Worm (Caenorhabditis elegans) whole organism, young adult: ENCODE measurements around the gene tat-3.

ENCODE experiments used
- B0019.2 ChIP-seq: fragments of 200-800 bp; sonication (Bioruptor generic); conservative IDR thresholded peaks from 2 replicates; pipeline ENCODE4 v1.3.6; 2022; ENCODE audit warnings: missing genetic modification reagents, missing genetic modification characterization, missing compliant biosample characterization
- B0035.1 ChIP-seq: sonication (generic microtip); optimal IDR thresholded peaks from 2 replicates; lab custom pipeline; 2016; ENCODE audit warnings: missing genetic modification characterization, mild to moderate bottlenecking, missing compliant biosample characterization, missing genotype, missing genetic modification reagents
- B0336.3 ChIP-seq: fragments of 200-800 bp; sonication (Bioruptor generic); IDR thresholded peaks from 2 replicates; pipeline ENCODE4 v1.3.6; 2022; ENCODE audit warnings: missing genetic modification characterization, missing compliant biosample characterization
- C06A6.2 ChIP-seq: fragments of 200-800 bp; sonication (Bioruptor generic); conservative IDR thresholded peaks from 2 replicates; pipeline ENCODE4 v1.3.6; 2022; ENCODE audit warnings: missing genetic modification characterization, missing compliant biosample characterization
- D2030.7 ChIP-seq: fragments of 200-800 bp; sonication (Bioruptor generic); IDR thresholded peaks from 2 replicates; pipeline ENCODE4 v1.3.6; 2022; ENCODE audit warnings: missing genetic modification reagents, missing genetic modification characterization, missing compliant biosample characterization
- F37B4.10 ChIP-seq: fragments of 200-800 bp; sonication (Bioruptor generic); IDR thresholded peaks from 2 replicates; pipeline ENCODE4 v1.3.6; 2022; ENCODE audit warnings: missing genetic modification characterization, missing compliant biosample characterization
- F39B2.1 ChIP-seq: fragments of 200-800 bp; sonication (Bioruptor generic); IDR thresholded peaks from 2 replicates; pipeline ENCODE4 v1.3.6; 2022; ENCODE audit warnings: missing genetic modification reagents, missing genetic modification characterization, missing compliant biosample characterization
- F57C9.4 ChIP-seq: sonication (generic microtip); optimal IDR thresholded peaks from 2 replicates; lab custom pipeline; 2017; ENCODE audit warnings: mild to moderate bottlenecking, missing genetic modification characterization, missing compliant biosample characterization
- T07F8.4 ChIP-seq: sonication (generic microtip); optimal IDR thresholded peaks from 2 replicates; lab custom pipeline; 2016; ENCODE audit warnings: mild to moderate bottlenecking, missing genetic modification characterization, moderate library complexity, missing compliant biosample characterization
- T26A5.8 ChIP-seq: sonication (generic microtip); optimal IDR thresholded peaks from 2 replicates; lab custom pipeline; 2016; ENCODE audit warnings: missing genetic modification characterization, missing compliant biosample characterization
- Y53F4B.3 ChIP-seq: fragments of 200-800 bp; sonication (Bioruptor generic); IDR thresholded peaks from 2 replicates; pipeline ENCODE4 v1.3.6; 2022; ENCODE audit warnings: missing genetic modification reagents, missing genetic modification characterization, missing compliant biosample characterization
- Y56A3A.18 ChIP-seq: fragments of 200-800 bp; sonication (Bioruptor generic); IDR thresholded peaks from 2 replicates; pipeline ENCODE4 v1.3.6; 2022; ENCODE audit warnings: missing genetic modification reagents, missing genetic modification characterization, missing compliant biosample characterization
- akir-1 ChIP-seq: fragments of 200-800 bp; sonication (Bioruptor generic); optimal IDR thresholded peaks from 2 replicates; lab custom pipeline; 2018; ENCODE audit warnings: mild to moderate bottlenecking, missing genetic modification characterization, moderate library complexity, missing compliant biosample characterization
- ama-1 ChIP-seq, 3 experiments: fragments of 150-350 bp in 1 of 3; sonication (generic microtip) in 2 of 3; optimal IDR thresholded peaks; 2 replicates each; lab custom pipeline; 2014 to 2018; ENCODE audit warnings: missing biosample characterization in 2 of 3, missing genetic modification characterization in 2 of 3, missing genetic modification reagents in 2 of 3
- athp-1 ChIP-seq: sonication (generic microtip); optimal IDR thresholded peaks from 2 replicates; lab custom pipeline; 2017; ENCODE audit warnings: mild to moderate bottlenecking, missing genetic modification characterization, missing compliant biosample characterization
- attf-5 ChIP-seq: fragments of 200-800 bp; sonication (Bioruptor generic); optimal IDR thresholded peaks from 2 replicates; lab custom pipeline; 2018; ENCODE audit warnings: mild to moderate bottlenecking, missing genetic modification characterization, missing compliant biosample characterization
- bed-1 ChIP-seq: fragments of 200-800 bp; sonication (Bioruptor generic); IDR thresholded peaks from 2 replicates; pipeline ENCODE4 v1.3.6; 2022; ENCODE audit warnings: missing genetic modification reagents, missing genetic modification characterization, missing compliant biosample characterization
- bed-2 ChIP-seq: fragments of 200-800 bp; sonication (Bioruptor generic); IDR thresholded peaks from 2 replicates; pipeline ENCODE4 v1.3.6; 2022; ENCODE audit warnings: missing genetic modification reagents, missing genetic modification characterization, missing compliant biosample characterization
- ccch-3 ChIP-seq: fragments of 200-800 bp; sonication (Bioruptor generic); optimal IDR thresholded peaks from 2 replicates; lab custom pipeline; 2018; ENCODE audit warnings: mild to moderate bottlenecking, missing genetic modification characterization, missing compliant biosample characterization
- cebp-2 ChIP-seq: fragments of 200-800 bp; sonication (Bioruptor generic); IDR thresholded peaks from 2 replicates; pipeline ENCODE4 v1.3.6; 2022; ENCODE audit warnings: missing genetic modification characterization, missing compliant biosample characterization
- ceh-27 ChIP-seq: fragments of 200-800 bp; sonication (Bioruptor generic); optimal IDR thresholded peaks from 2 replicates; lab custom pipeline; 2018; ENCODE audit warnings: mild to moderate bottlenecking, missing genetic modification characterization, moderate library complexity, missing compliant biosample characterization
- ceh-58 ChIP-seq: fragments of 200-800 bp; sonication (Bioruptor generic); IDR thresholded peaks from 2 replicates; pipeline ENCODE4 v1.3.6; 2022; ENCODE audit warnings: missing genetic modification characterization, missing compliant biosample characterization
- die-1 ChIP-seq: sonication (generic microtip); optimal IDR thresholded peaks from 2 replicates; lab custom pipeline; 2016; ENCODE audit warnings: missing genotype, mild to moderate bottlenecking, missing genetic modification characterization, missing compliant biosample characterization
- dpff-1 ChIP-seq: sonication (generic microtip); optimal IDR thresholded peaks from 2 replicates; lab custom pipeline; 2017; ENCODE audit warnings: mild to moderate bottlenecking, missing genetic modification characterization, missing compliant biosample characterization
- dpl-1 ChIP-seq: fragments of 150-350 bp; optimal IDR thresholded peaks from 2 replicates; lab custom pipeline; 2014; ENCODE audit warnings: missing biosample characterization, missing genetic modification reagents, missing genetic modification characterization
- ekl-4 ChIP-seq: fragments of 200-800 bp; sonication (Bioruptor generic); IDR thresholded peaks from 2 replicates; pipeline ENCODE4 v1.3.6; 2022; ENCODE audit warnings: missing genetic modification reagents, missing genetic modification characterization, missing compliant biosample characterization
- fkh-3 ChIP-seq: sonication (generic microtip); optimal IDR thresholded peaks from 2 replicates; lab custom pipeline; 2016; ENCODE audit warnings: mild to moderate bottlenecking, missing genetic modification characterization, missing compliant biosample characterization
- hlh-12 ChIP-seq: sonication (generic microtip); optimal IDR thresholded peaks from 2 replicates; lab custom pipeline; 2016; ENCODE audit warnings: missing genetic modification characterization, missing compliant biosample characterization
- hlh-26 ChIP-seq: fragments of 200-800 bp; sonication (Bioruptor generic); conservative IDR thresholded peaks from 2 replicates; pipeline ENCODE4 v1.3.6; 2022; ENCODE audit warnings: missing genetic modification reagents, missing genetic modification characterization, missing compliant biosample characterization
- lag-1 ChIP-seq: fragments of 200-800 bp; sonication (Bioruptor generic); IDR thresholded peaks from 2 replicates; pipeline ENCODE4 v1.3.6; 2022; ENCODE audit warnings: missing genetic modification reagents, missing genetic modification characterization, missing compliant biosample characterization
- let-526 ChIP-seq: fragments of 200-800 bp; sonication (Bioruptor generic); IDR thresholded peaks from 2 replicates; pipeline ENCODE4 v1.3.6; 2022; ENCODE audit warnings: missing genetic modification reagents, missing genetic modification characterization, missing compliant biosample characterization
- lin-35 ChIP-seq, 3 experiments: fragments of 150-350 bp in 2 of 3; sonication (generic microtip) in 1 of 3; optimal IDR thresholded peaks; 2 replicates each; lab custom pipeline; 2014 to 2018; ENCODE audit warnings: missing biosample characterization in 3 of 3, missing genetic modification characterization in 3 of 3, missing genetic modification reagents in 3 of 3
- lir-1 ChIP-seq: fragments of 200-800 bp; sonication (Bioruptor generic); conservative IDR thresholded peaks from 2 replicates; pipeline ENCODE4 v1.3.6; 2022; ENCODE audit warnings: missing genetic modification reagents, missing genetic modification characterization, missing compliant biosample characterization
- madf-10 ChIP-seq: sonication (generic microtip); optimal IDR thresholded peaks from 2 replicates; lab custom pipeline; 2016; ENCODE audit warnings: mild to moderate bottlenecking, missing genetic modification characterization, missing compliant biosample characterization
- madf-3 ChIP-seq: fragments of 200-800 bp; sonication (Bioruptor generic); IDR thresholded peaks from 2 replicates; pipeline ENCODE4 v1.3.6; 2022; ENCODE audit warnings: missing genetic modification reagents, missing genetic modification characterization, missing compliant biosample characterization
- madf-8 ChIP-seq: fragments of 200-800 bp; sonication (Bioruptor generic); conservative IDR thresholded peaks from 2 replicates; pipeline ENCODE4 v1.3.6; 2022; ENCODE audit warnings: missing genetic modification reagents, missing genetic modification characterization, missing compliant biosample characterization
- mcd-1 ChIP-seq: fragments of 200-800 bp; sonication (Bioruptor generic); IDR thresholded peaks from 2 replicates; pipeline ENCODE4 v1.3.6; 2022; ENCODE audit warnings: missing genetic modification reagents, missing genetic modification characterization, missing compliant biosample characterization
- mes-4 ChIP-seq: sonication (generic microtip); optimal IDR thresholded peaks from 2 replicates; lab custom pipeline; 2016; ENCODE audit warnings: missing genotype, missing genetic modification characterization, missing compliant biosample characterization
- mxl-1 ChIP-seq: sonication (generic microtip); optimal IDR thresholded peaks from 2 replicates; lab custom pipeline; 2016; ENCODE audit warnings: missing genetic modification characterization, missing compliant biosample characterization
- nhr-90 ChIP-seq: sonication (generic microtip); optimal IDR thresholded peaks from 2 replicates; lab custom pipeline; 2016; ENCODE audit warnings: missing genotype, mild to moderate bottlenecking, missing genetic modification characterization, missing compliant biosample characterization
- repo-1 ChIP-seq: sonication (generic microtip); optimal IDR thresholded peaks from 2 replicates; lab custom pipeline; 2017; ENCODE audit warnings: mild to moderate bottlenecking, missing genetic modification characterization, missing compliant biosample characterization
- snpc-1.3 ChIP-seq: sonication (generic microtip); optimal IDR thresholded peaks from 2 replicates; lab custom pipeline; 2017; ENCODE audit warnings: missing genetic modification characterization, mild to moderate bottlenecking, missing compliant biosample characterization, antibody characterized with exemption, moderate library complexity, missing genotype, missing genetic modification reagents; ENCODE audit not compliant: insufficient read depth
- sptf-2 ChIP-seq: fragments of 200-800 bp; sonication (Bioruptor generic); optimal IDR thresholded peaks from 2 replicates; lab custom pipeline; 2018; ENCODE audit warnings: mild to moderate bottlenecking, missing genetic modification characterization, missing compliant biosample characterization
- tbx-9 ChIP-seq: sonication (generic microtip); optimal IDR thresholded peaks from 2 replicates; lab custom pipeline; 2016; ENCODE audit warnings: borderline replicate concordance, missing genetic modification characterization, inconsistent platforms, missing compliant biosample characterization
- unc-62 ChIP-seq: fragments of 150-350 bp; optimal IDR thresholded peaks from 2 replicates; lab custom pipeline; 2014; ENCODE audit warnings: missing biosample characterization, missing genetic modification reagents, missing genetic modification characterization
- xnd-1 ChIP-seq: sonication (generic microtip); optimal IDR thresholded peaks from 2 replicates; lab custom pipeline; 2016; ENCODE audit warnings: missing genotype, missing genetic modification reagents, missing genetic modification characterization, missing compliant biosample characterization
- zfh-2 ChIP-seq: fragments of 200-800 bp; sonication (Bioruptor generic); conservative IDR thresholded peaks from 2 replicates; pipeline ENCODE4 v1.3.6; 2022; ENCODE audit warnings: missing genetic modification reagents, missing genetic modification characterization, missing compliant biosample characterization
- ztf-18 ChIP-seq: sonication (generic microtip); optimal IDR thresholded peaks from 2 replicates; lab custom pipeline; 2016; ENCODE audit warnings: missing genotype, mild to moderate bottlenecking, missing genetic modification characterization, missing compliant biosample characterization
- ztf-26 ChIP-seq: sonication (generic microtip); optimal IDR thresholded peaks from 2 replicates; lab custom pipeline; 2017; ENCODE audit warnings: missing genetic modification characterization, missing compliant biosample characterization
- ztf-6 ChIP-seq: fragments of 200-800 bp; sonication (Bioruptor generic); IDR thresholded peaks from 2 replicates; pipeline ENCODE4 v1.3.6; 2022; ENCODE audit warnings: missing genetic modification reagents, missing genetic modification characterization, missing compliant biosample characterization

tat-3 gene

DNA sequence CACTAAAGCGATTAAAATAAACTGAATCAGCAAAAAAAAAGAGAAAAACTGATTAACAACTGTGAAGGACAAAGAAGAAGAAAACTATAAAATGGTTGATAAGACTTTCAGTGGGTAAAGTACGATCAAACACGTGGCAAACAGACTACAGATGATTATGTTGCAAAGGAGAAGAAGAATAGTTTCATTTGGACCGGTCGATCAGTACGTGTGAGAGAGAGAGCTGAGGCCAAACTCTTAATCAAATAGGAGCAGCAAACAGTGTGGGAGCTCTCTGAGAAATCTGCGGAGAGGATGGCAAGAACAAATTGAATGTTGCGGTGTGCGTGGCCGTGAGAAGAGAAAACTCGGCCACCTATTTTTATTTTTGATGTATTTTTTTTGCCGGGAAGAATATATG lies 11.4 kb downstream of the tat-3 start:
- TF ChIP-seq xnd-1 (no peak), dpl-1 (GFP tag; lab: Kevin White, UChicago) (no peak), hlh-26 (GFP tag; lab: Robert Waterston, UW) (no peak), akir-1 (no peak), nhr-90 (tag; lab: Kevin White, UChicago) (no peak), madf-10 (tag; lab: Kevin White, UChicago) (no peak), madf-3 (GFP tag; lab: Robert Waterston, UW) (no peak), lir-1 (GFP tag; lab: Robert Waterston, UW) (no peak), bed-1 (GFP tag; lab: Robert Waterston, UW) (no peak), F57C9.4 (tag; lab: Kevin White, UChicago) (no peak), lag-1 (GFP tag; lab: Robert Waterston, UW) (no peak), repo-1 (tag; lab: Kevin White, UChicago) (no peak), ztf-6 (GFP tag; lab: Robert Waterston, UW) (no peak), die-1 (tag; lab: Kevin White, UChicago) (no peak), cebp-2 (GFP tag; lab: Robert Waterston, UW) (0 out of 2 replicates have a peak, but pooled peaks have one; percentile 66), athp-1 (no peak), C06A6.2 (GFP tag; lab: Robert Waterston, UW) (no peak), dpff-1 (tag; lab: Kevin White, UChicago) (no peak), B0019.2 (GFP tag; lab: Robert Waterston, UW) (no peak), T07F8.4 (no peak), D2030.7 (GFP tag; lab: Robert Waterston, UW) (no peak), ztf-18 (tag; lab: Kevin White, UChicago) (no peak), F39B2.1 (GFP tag; lab: Robert Waterston, UW) (no peak), mxl-1 (tag; lab: Kevin White, UChicago) (no peak), tbx-9 (no peak), ceh-58 (GFP tag; lab: Robert Waterston, UW) (no peak), ceh-27 (GFP tag; lab: Kevin White, UChicago) (no peak), fkh-3 (tag; lab: Kevin White, UChicago) (no peak), T26A5.8 (no peak), bed-2 (GFP tag; lab: Robert Waterston, UW) (no peak), sptf-2 (GFP tag; lab: Kevin White, UChicago) (no peak), ccch-3 (no peak), hlh-12 (no peak), ztf-26 (tag; lab: Kevin White, UChicago) (peak; percentile 23), ama-1 (optimal IDR thresholded peaks at IDR 0.05; lab: Kevin White, UChicago) (peak; percentile 52), ama-1 (GFP tag; optimal IDR thresholded peaks at IDR 0.05; lab: Kevin White, UChicago) (no peak), B0035.1 (tag; lab: Kevin White, UChicago) (no peak), mcd-1 (0 out of 2 replicates have a peak, but pooled peaks have one; percentile 20), ekl-4 (GFP tag; lab: Robert Waterston, UW) (0 out of 2 replicates have a peak, but pooled peaks have one; percentile 22), mes-4 (tag; lab: Kevin White, UChicago) (no peak), B0336.3 (no peak), Y53F4B.3 (GFP tag; lab: Robert Waterston, UW) (no peak), attf-5 (GFP tag; lab: Kevin White, UChicago) (no peak), F37B4.10 (GFP tag; lab: Robert Waterston, UW) (no peak), let-526 (GFP tag; lab: Robert Waterston, UW) (no peak), Y56A3A.18 (GFP tag; lab: Robert Waterston, UW) (no peak), unc-62 (GFP tag; lab: Kevin White, UChicago) (no peak), zfh-2 (GFP tag; lab: Robert Waterston, UW) (0 out of 2 replicates have a peak, but pooled peaks have one; percentile 40), lin-35 (GFP tag; optimal IDR thresholded peaks at IDR 0.05; lab: Kevin White, UChicago) (no peak), madf-8 (GFP tag; lab: Robert Waterston, UW) (no peak), snpc-1.3 (no peak)
